Worm (Caenorhabditis elegans): ENCODE measurements around the gene amph-1.

The amph-1 gene

DNA sequence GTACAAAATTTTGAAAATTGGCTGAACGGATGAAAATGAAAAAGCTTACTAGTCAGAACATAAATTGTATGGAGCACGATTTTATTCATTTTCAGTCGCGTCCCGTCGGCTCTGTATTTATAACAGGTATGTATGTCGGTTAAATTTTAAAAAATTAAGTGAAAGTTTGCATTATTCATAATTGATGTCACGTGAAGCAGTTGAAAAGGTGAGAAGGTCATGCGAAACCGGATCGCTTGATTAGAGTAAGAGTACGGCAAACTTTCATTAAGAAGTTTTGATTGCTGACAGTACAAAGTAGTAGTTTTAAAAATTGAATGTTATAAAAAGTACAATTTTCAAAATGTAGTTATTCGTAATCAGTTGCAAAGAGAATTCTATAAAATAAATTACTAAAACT is 25.5 kb upstream of the amph-1 start:
- peak; percentile 59 for TF ChIP-seq nhr-85 (tag)
- no peak for TF ChIP-seq ama-1 (optimal IDR thresholded peaks at IDR 0.05)
- TF ChIP-seq blmp-1 (tag; optimal IDR thresholded peaks at IDR 0.05), result peak; percentile 30

DNA sequence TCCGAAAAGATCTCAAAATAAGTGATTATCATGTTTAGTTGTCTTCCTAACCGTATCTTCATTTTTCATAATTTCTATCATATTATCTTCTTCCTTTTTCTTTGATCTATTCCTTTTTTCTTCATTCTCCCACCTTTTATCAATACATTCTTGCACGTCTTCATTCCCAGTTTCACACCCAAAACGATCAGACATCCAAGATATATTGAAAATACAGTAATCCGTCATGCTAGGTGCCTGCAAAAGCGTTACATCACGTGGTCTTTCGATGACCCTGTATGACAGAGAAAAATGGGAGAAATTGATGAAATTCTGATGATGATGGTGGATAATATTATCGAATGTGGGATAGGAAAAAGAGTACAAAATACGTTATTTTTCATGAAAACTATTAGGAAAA is 24.8 kb upstream of the amph-1 start:
- no peak for TF ChIP-seq tlp-1 (tag; optimal IDR thresholded peaks at IDR 0.05)
- TF ChIP-seq fkh-4 (tag; optimal IDR thresholded peaks at IDR 0.05; ENCODE audit: borderline replicate concordance), result no peak
- no peak for TF ChIP-seq fkh-8 (tag; optimal IDR thresholded peaks at IDR 0.05)
- TF ChIP-seq pax-3 (tag; optimal IDR thresholded peaks at IDR 0.05), result no peak
- no peak for TF ChIP-seq nhr-76 (tag; optimal IDR thresholded peaks at IDR 0.05)
- no peak for TF ChIP-seq zag-1 (tag; optimal IDR thresholded peaks at IDR 0.05)
- TF ChIP-seq blmp-1 (tag; optimal IDR thresholded peaks at IDR 0.05), result peak; percentile 90
- no peak for TF ChIP-seq nhr-12 (tag; optimal IDR thresholded peaks at IDR 0.05)
- no peak for TF ChIP-seq hpl-2 (GFP tag; optimal IDR thresholded peaks at IDR 0.05)
- TF ChIP-seq irx-1 (tag; optimal IDR thresholded peaks at IDR 0.05), result no peak
- TF ChIP-seq C16A3.4 (tag; optimal IDR thresholded peaks at IDR 0.05), result peak; percentile 22
- TF ChIP-seq pqm-1 (tag; optimal IDR thresholded peaks at IDR 0.05), result no peak
- peak; percentile 18 for TF ChIP-seq ztf-4 (tag; optimal IDR thresholded peaks at IDR 0.05)
- no peak for TF ChIP-seq efl-1 (optimal IDR thresholded peaks at IDR 0.05)
- TF ChIP-seq efl-1 (GFP tag; optimal IDR thresholded peaks at IDR 0.05 in 1 of 2), result no peak
- peak; percentile 77 for TF ChIP-seq nhr-90 (tag; optimal IDR thresholded peaks at IDR 0.05; ENCODE audit: poor library complexity)
- TF ChIP-seq C34B4.2 (tag; optimal IDR thresholded peaks at IDR 0.05), result no peak
- TF ChIP-seq nhr-237 (tag; optimal IDR thresholded peaks at IDR 0.05), result no peak
- TF ChIP-seq aly-2 (tag; optimal IDR thresholded peaks at IDR 0.05), result no peak
- TF ChIP-seq mep-1 (tag; optimal IDR thresholded peaks at IDR 0.05), result peak; percentile 43
- peak; percentile 32 for TF ChIP-seq efl-3 (GFP tag; optimal IDR thresholded peaks at IDR 0.05)
- peak in 1 of 2 experiments; percentile 41 for TF ChIP-seq mdl-1 (tag; optimal IDR thresholded peaks at IDR 0.05)
- peak; percentile 83 for TF ChIP-seq nhr-71 (tag; optimal IDR thresholded peaks at IDR 0.05)
- no peak for TF ChIP-seq Y116A8C.19 (tag; optimal IDR thresholded peaks at IDR 0.05; ENCODE audit: borderline replicate concordance)
- peak; percentile 3 for TF ChIP-seq xbp-1 (tag; optimal IDR thresholded peaks at IDR 0.05)
- peak; percentile 96 for TF ChIP-seq nhr-85 (tag)
- TF ChIP-seq unc-130 (tag; optimal IDR thresholded peaks at IDR 0.05), result no peak
- TF ChIP-seq rnt-1 (tag; optimal IDR thresholded peaks at IDR 0.05), result no peak
- no peak for TF ChIP-seq pag-3 (tag; optimal IDR thresholded peaks at IDR 0.05; ENCODE audit: borderline replicate concordance, insufficient read depth)
- TF ChIP-seq nhr-28 (tag; optimal IDR thresholded peaks at IDR 0.05), result no peak
- TF ChIP-seq unc-30 (tag; optimal IDR thresholded peaks at IDR 0.05), result no peak
- TF ChIP-seq zip-4 (GFP tag; optimal IDR thresholded peaks at IDR 0.05), result no peak
- TF ChIP-seq jun-1 (tag; optimal IDR thresholded peaks at IDR 0.05), result no peak
- no peak for TF ChIP-seq F16B12.6 (tag; optimal IDR thresholded peaks at IDR 0.05)
- TF ChIP-seq ceh-63 (GFP tag; optimal IDR thresholded peaks at IDR 0.05), result no peak
- no peak for TF ChIP-seq nhr-77 (tag; optimal IDR thresholded peaks at IDR 0.05)
- no peak for TF ChIP-seq elt-2 (tag; optimal IDR thresholded peaks at IDR 0.05)
- no peak for TF ChIP-seq egl-27 (tag; optimal IDR thresholded peaks at IDR 0.05)
- peak; percentile 38; the same call in 1 of the 2 replicates for TF ChIP-seq grh-1 (GFP tag; IDR thresholded peaks at IDR 0.05)
- TF ChIP-seq unc-62 (GFP tag; optimal IDR thresholded peaks at IDR 0.05), result no peak
- no peak for TF ChIP-seq mef-2 (tag; optimal IDR thresholded peaks at IDR 0.05)
- peak in 2 of 6 experiments; percentile 80 for TF ChIP-seq elt-3 (tag; optimal IDR thresholded peaks at IDR 0.05)
- no peak for TF ChIP-seq ztf-11 (tag; optimal IDR thresholded peaks at IDR 0.05)
- TF ChIP-seq alr-1 (tag; optimal IDR thresholded peaks at IDR 0.05; ENCODE audit: borderline replicate concordance), result no peak
- no peak for TF ChIP-seq isw-1 (GFP tag; IDR thresholded peaks at IDR 0.05)
- no peak for TF ChIP-seq aha-1 (tag; optimal IDR thresholded peaks at IDR 0.05)
- TF ChIP-seq lin-35 (GFP tag; optimal IDR thresholded peaks at IDR 0.05), result peak in 1 of 2 experiments; percentile 63
- TF ChIP-seq snpc-4 (tag; optimal IDR thresholded peaks at IDR 0.05), result no peak
- TF ChIP-seq nhr-84 (tag; optimal IDR thresholded peaks at IDR 0.05), result no peak
- no peak for TF ChIP-seq lin-39 (tag; optimal IDR thresholded peaks at IDR 0.05)
- TF ChIP-seq hlh-17 (GFP tag; optimal IDR thresholded peaks at IDR 0.05; ENCODE audit: borderline replicate concordance), result no peak
